Fruit fly (Drosophila melanogaster) whole organism, prepupa: ENCODE results near the gene CG42833.
A peak's percentile ranks its signal among the peaks of the same experiment; 100 is the strongest.

Experiments used
- CG10669 ChIP-seq: fragments of 200-800 bp; sonication (Bioruptor generic); optimal IDR thresholded peaks from 3 replicates; lab custom pipeline; 2018; ENCODE audit warnings: missing biosample characterization, mild to moderate bottlenecking, missing genetic modification characterization, moderate library complexity
- CG11762 ChIP-seq: fragments of 200-800 bp; sonication (Bioruptor generic); optimal IDR thresholded peaks from 3 replicates; lab custom pipeline; 2016; ENCODE audit warnings: missing biosample characterization, missing genetic modification characterization; ENCODE audit not compliant: insufficient read depth
- CG11902 ChIP-seq: fragments of 200-800 bp; sonication (Bioruptor generic); optimal IDR thresholded peaks from 3 replicates; lab custom pipeline; 2016; ENCODE audit warnings: missing biosample characterization, missing genetic modification characterization
- CG15336 ChIP-seq: fragments of 200-800 bp; sonication (Bioruptor generic); IDR thresholded peaks from 2 replicates; pipeline ENCODE4 v1.3.6; 2022; ENCODE audit warnings: missing biosample characterization, missing genetic modification characterization
- CG1621 ChIP-seq: fragments of 200-800 bp; sonication (Bioruptor generic); optimal IDR thresholded peaks from 3 replicates; lab custom pipeline; 2018; ENCODE audit warnings: missing biosample characterization, mild to moderate bottlenecking, missing genetic modification characterization
- CG16779 ChIP-seq: fragments of 200-800 bp; sonication (Bioruptor generic); optimal IDR thresholded peaks from 3 replicates; lab custom pipeline; 2017; ENCODE audit warnings: missing biosample characterization, mild to moderate bottlenecking, missing genetic modification characterization
- CG3032 ChIP-seq: fragments of 200-800 bp; optimal IDR thresholded peaks from 2 replicates; lab custom pipeline; 2019; ENCODE audit warnings: missing biosample characterization, mild to moderate bottlenecking, missing genetic modification characterization, moderate library complexity
- CG32006 ChIP-seq: fragments of 200-800 bp; sonication (Bioruptor generic); optimal IDR thresholded peaks from 3 replicates; lab custom pipeline; 2017; ENCODE audit warnings: missing biosample characterization, mild to moderate bottlenecking, missing genetic modification characterization
- CG3919 ChIP-seq: fragments of 200-800 bp; sonication (Bioruptor generic); optimal IDR thresholded peaks from 3 replicates; lab custom pipeline; 2016; ENCODE audit warnings: missing biosample characterization, missing genetic modification characterization
- CG6808 ChIP-seq: fragments of 200-800 bp; sonication (Bioruptor generic); optimal IDR thresholded peaks from 3 replicates; lab custom pipeline; 2017; ENCODE audit warnings: missing biosample characterization, missing genetic modification characterization, mild to moderate bottlenecking, moderate library complexity, missing genetic modification reagents
- CG6854 ChIP-seq: fragments of 200-800 bp; sonication (Bioruptor generic); optimal IDR thresholded peaks from 2 replicates; lab custom pipeline; 2017; ENCODE audit warnings: missing biosample characterization, mild to moderate bottlenecking, missing genetic modification characterization
- CG8119 ChIP-seq: fragments of 200-800 bp; sonication (Bioruptor generic); IDR thresholded peaks from 3 replicates; pipeline ENCODE4 v1.3.6; 2022; ENCODE audit warnings: missing biosample characterization, missing genetic modification characterization
- CG8319 ChIP-seq: fragments of 200-800 bp; sonication (Bioruptor generic); optimal IDR thresholded peaks from 3 replicates; lab custom pipeline; 2016; ENCODE audit warnings: missing biosample characterization, missing genetic modification characterization
- CG9139 ChIP-seq: fragments of 200-800 bp; sonication (Bioruptor generic); optimal IDR thresholded peaks from 3 replicates; lab custom pipeline; 2017; ENCODE audit warnings: missing biosample characterization, mild to moderate bottlenecking, missing genetic modification characterization
- Eip75B ChIP-seq: fragments of 200-800 bp; sonication (Bioruptor generic); optimal IDR thresholded peaks from 3 replicates; lab custom pipeline; 2016; ENCODE audit warnings: missing biosample characterization, missing genetic modification characterization
- Ets96B ChIP-seq: fragments of 200-800 bp; optimal IDR thresholded peaks from 2 replicates; lab custom pipeline; 2019; ENCODE audit warnings: missing biosample characterization, mild to moderate bottlenecking, missing genetic modification characterization, moderate library complexity
- Gug ChIP-seq: fragments of 200-800 bp; sonication (Bioruptor generic); IDR thresholded peaks from 2 replicates; pipeline ENCODE4 v1.3.6; 2022; ENCODE audit warnings: missing biosample characterization, missing genetic modification characterization
- Hr38 ChIP-seq: sonication (Bioruptor generic); optimal IDR thresholded peaks from 2 replicates; lab custom pipeline; 2016; ENCODE audit warnings: missing biosample characterization, missing genetic modification characterization
- Hr39 ChIP-seq: fragments of 200-800 bp; sonication (Bioruptor generic); optimal IDR thresholded peaks from 2 replicates; lab custom pipeline; 2016; ENCODE audit warnings: missing biosample characterization, missing genetic modification characterization
- Hr4 ChIP-seq: fragments of 200-800 bp; sonication (Bioruptor generic); optimal IDR thresholded peaks from 3 replicates; lab custom pipeline; 2016; ENCODE audit warnings: missing biosample characterization, missing genetic modification characterization
- Met ChIP-seq: fragments of 200-800 bp; sonication (Bioruptor generic); optimal IDR thresholded peaks from 3 replicates; lab custom pipeline; 2016; ENCODE audit warnings: missing biosample characterization, missing genetic modification characterization
- OdsH ChIP-seq: fragments of 200-800 bp; sonication (Bioruptor generic); optimal IDR thresholded peaks from 3 replicates; lab custom pipeline; 2016; ENCODE audit warnings: missing biosample characterization, missing genetic modification characterization
- Smox ChIP-seq: fragments of 200-800 bp; sonication (Bioruptor generic); optimal IDR thresholded peaks from 3 replicates; lab custom pipeline; 2016; ENCODE audit warnings: missing biosample characterization, missing genetic modification characterization
- Sox14 ChIP-seq: fragments of 200-800 bp; sonication (Bioruptor generic); optimal IDR thresholded peaks from 3 replicates; lab custom pipeline; 2016; ENCODE audit warnings: missing biosample characterization, missing genetic modification characterization
- Sox15 ChIP-seq: fragments of 200-800 bp; sonication (Bioruptor generic); optimal IDR thresholded peaks from 3 replicates; lab custom pipeline; 2016; ENCODE audit warnings: missing biosample characterization, missing genetic modification characterization
- acj6 ChIP-seq: fragments of 200-800 bp; sonication (Bioruptor generic); optimal IDR thresholded peaks from 3 replicates; lab custom pipeline; 2016; ENCODE audit warnings: missing biosample characterization, missing genetic modification characterization
- dac ChIP-seq: fragments of 200-800 bp; sonication (Bioruptor generic); optimal IDR thresholded peaks from 2 replicates; lab custom pipeline; 2017; ENCODE audit warnings: missing biosample characterization, mild to moderate bottlenecking, missing genetic modification characterization
- esn ChIP-seq: fragments of 200-800 bp; sonication (Bioruptor generic); optimal IDR thresholded peaks from 2 replicates; lab custom pipeline; 2016; ENCODE audit warnings: missing biosample characterization, mild to moderate bottlenecking, missing genetic modification characterization, moderate library complexity
- fd85E ChIP-seq: fragments of 200-800 bp; sonication (Bioruptor generic); optimal IDR thresholded peaks from 3 replicates; lab custom pipeline; 2016; ENCODE audit warnings: missing biosample characterization, missing genetic modification characterization
- fkh ChIP-seq: fragments of 200-800 bp; sonication (Bioruptor generic); optimal IDR thresholded peaks from 3 replicates; lab custom pipeline; 2017; ENCODE audit warnings: missing biosample characterization, mild to moderate bottlenecking, missing genetic modification characterization, moderate library complexity
- lz ChIP-seq: fragments of 200-800 bp; sonication (Bioruptor generic); optimal IDR thresholded peaks from 3 replicates; lab custom pipeline; 2016; ENCODE audit warnings: missing biosample characterization, missing genetic modification characterization
- spab ChIP-seq: fragments of 200-800 bp; sonication (Bioruptor generic); optimal IDR thresholded peaks from 2 replicates; lab custom pipeline; 2017; ENCODE audit warnings: missing biosample characterization, mild to moderate bottlenecking, missing genetic modification characterization, missing genetic modification reagents
- ss ChIP-seq, 2 experiments: fragments of 200-800 bp; sonication (Bioruptor generic); optimal IDR thresholded peaks; 2 replicates in 1 of 2; 3 replicates in 1 of 2; lab custom pipeline; 2017 to 2018; ENCODE audit warnings: mild to moderate bottlenecking in 2 of 2, missing biosample characterization in 2 of 2, missing genetic modification characterization in 2 of 2, moderate library complexity in 1 of 2
- svp ChIP-seq: fragments of 200-800 bp; sonication (Bioruptor generic); peaks from one replicate; lab custom pipeline; 2016; ENCODE audit warnings: missing biosample characterization, missing genetic modification characterization
- vri ChIP-seq: fragments of 200-800 bp; sonication (Bioruptor generic); optimal IDR thresholded peaks from 3 replicates; lab custom pipeline; 2016; ENCODE audit warnings: missing biosample characterization, mild to moderate bottlenecking, missing genetic modification characterization

CG42833 gene

dm6 chr3L:20206950-20207584 lies 7.2 kb downstream of the CG42833 start, which contains the start of gene CG6996:
TSS of gene CG6996 (plus strand) at chr3L:20207534.
- no peak for TF ChIP-seq Eip75B (GFP tag; lab: Kevin White, UChicago)
- no peak for TF ChIP-seq Met (GFP tag; lab: Kevin White, UChicago)
- TF ChIP-seq CG1621 (tag; lab: Kevin White, UChicago) = no peak
- TF ChIP-seq Sox14 = no peak
- no peak for TF ChIP-seq lz
- no peak for TF ChIP-seq spab (GFP tag; lab: Kevin White, UChicago)
- no peak for TF ChIP-seq Ets96B (tag; lab: Kevin White, UChicago)
- no peak for TF ChIP-seq CG8319
- no peak for TF ChIP-seq CG11902
- no peak for TF ChIP-seq Hr39 (GFP tag; lab: Kevin White, UChicago)
- no peak for TF ChIP-seq esn (GFP tag; lab: Kevin White, UChicago)
- no peak for TF ChIP-seq ss (GFP tag; optimal IDR thresholded peaks at IDR 0.05; lab: Kevin White, UChicago)
- no peak for TF ChIP-seq Smox (GFP tag; lab: Kevin White, UChicago)

- no peak for TF ChIP-seq OdsH (GFP tag; lab: Kevin White, UChicago)
- peak; percentile 90 for TF ChIP-seq vri
Measured at dm6 chr3L:20209092-20209491, 9.2 kb downstream of the CG42833 start.

- TF ChIP-seq spab (GFP tag; lab: Kevin White, UChicago) = no peak
- no peak for TF ChIP-seq CG6854 (GFP tag; lab: Kevin White, UChicago)
- no peak for TF ChIP-seq CG10669 (GFP tag; lab: Kevin White, UChicago)
- TF ChIP-seq OdsH (GFP tag; lab: Kevin White, UChicago) = no peak
- TF ChIP-seq CG9139 (GFP tag; lab: Kevin White, UChicago) = no peak
- TF ChIP-seq CG6808 (GFP tag; lab: Kevin White, UChicago) = no peak
Measured at dm6 chr3L:20209896-20210295, 10.0 kb downstream of the CG42833 start.

dm6 chr3L:20212022-20212421 lies 12.1 kb downstream of the CG42833 start, which contains the start of gene CG7017:
TSS of gene CG7017 (minus strand) at chr3L:20212122.
- no peak for TF ChIP-seq acj6
- TF ChIP-seq svp (GFP tag; lab: Kevin White, UChicago) = peak; percentile 18
- TF ChIP-seq, all 60 proteins: peak for 1

- TF ChIP-seq Gug (no peak), CG3919 (GFP tag; lab: Kevin White, UChicago) (no peak), fkh (GFP tag; lab: Kevin White, UChicago) (no peak), Ets96B (tag; lab: Kevin White, UChicago) (no peak), CG32006 (GFP tag; lab: Kevin White, UChicago) (no peak), Hr38 (no peak), CG16779 (tag; lab: Kevin White, UChicago) (no peak)
Measured at dm6 chr3L:20220374-20220773, 20.5 kb downstream of the CG42833 start, which contains the start of gene CG6933. TSS of gene CG6933 (minus strand) at chr3L:20220420.

- TF ChIP-seq CG15336 (GFP tag; lab: Robert Waterston, UW) (no peak), fd85E (no peak), spab (GFP tag; lab: Kevin White, UChicago) (no peak), dac (no peak), CG16779 (tag; lab: Kevin White, UChicago) (no peak), CG3032 (tag; lab: Kevin White, UChicago) (no peak), Hr4 (no peak), CG11762 (GFP tag; lab: Kevin White, UChicago) (no peak), Smox (GFP tag; lab: Kevin White, UChicago) (no peak), Sox15 (GFP tag; lab: Kevin White, UChicago) (no peak), CG3919 (GFP tag; lab: Kevin White, UChicago) (no peak), CG8119 (GFP tag; lab: Robert Waterston, UW) (no peak), Hr38 (no peak)
Measured at dm6 chr3L:20220918-20221317, 21.0 kb downstream of the CG42833 start.
